Worm (Caenorhabditis elegans): Measurements from ENCODE around the gene oig-8.

Gene oig-8

ce11 chrII:6614500-6614899, 34.4 kb downstream of the oig-8 start:
- TF ChIP-seq nhr-21 (tag; optimal IDR thresholded peaks at IDR 0.05) (no peak), fos-1 (tag; optimal IDR thresholded peaks at IDR 0.05) (peak; percentile 18)

- TF ChIP-seq elt-3 (tag; optimal IDR thresholded peaks at IDR 0.05) (no peak), alr-1 (tag; optimal IDR thresholded peaks at IDR 0.05) (no peak), snpc-4 (tag; optimal IDR thresholded peaks at IDR 0.05) (no peak), nhr-237 (tag; optimal IDR thresholded peaks at IDR 0.05) (no peak), crh-2 (tag; optimal IDR thresholded peaks at IDR 0.05) (peak; percentile 48), Y55F3AM.14 (GFP tag; optimal IDR thresholded peaks at IDR 0.05) (no peak), mbf-1 (tag; optimal IDR thresholded peaks at IDR 0.05) (no peak), blmp-1 (tag; optimal IDR thresholded peaks at IDR 0.05; ENCODE audit: insufficient read depth) (no peak), nhr-129 (tag; optimal IDR thresholded peaks at IDR 0.05) (no peak), mab-5 (tag; optimal IDR thresholded peaks at IDR 0.05) (no peak), C34F6.9 (tag; optimal IDR thresholded peaks at IDR 0.05) (no peak), nhr-6 (tag; optimal IDR thresholded peaks at IDR 0.05) (no peak), zag-1 (tag; optimal IDR thresholded peaks at IDR 0.05) (no peak), sem-4 (tag; optimal IDR thresholded peaks at IDR 0.05) (no peak), aly-2 (tag; optimal IDR thresholded peaks at IDR 0.05) (no peak), unc-62 (GFP tag; optimal IDR thresholded peaks at IDR 0.05) (no peak), fos-1 (tag; optimal IDR thresholded peaks at IDR 0.05) (peak; percentile 87), lsy-2 (tag; optimal IDR thresholded peaks at IDR 0.05) (no peak), sma-9 (GFP tag; optimal IDR thresholded peaks at IDR 0.05) (peak; percentile 22), sma-9 (tag; optimal IDR thresholded peaks at IDR 0.05) (no peak), nhr-12 (tag; optimal IDR thresholded peaks at IDR 0.05) (no peak), ZK546.5 (tag; optimal IDR thresholded peaks at IDR 0.05) (no peak), ztf-4 (tag; optimal IDR thresholded peaks at IDR 0.05) (no peak), F13H6.1 (tag; optimal IDR thresholded peaks at IDR 0.05) (peak; percentile 3), elt-1 (tag; optimal IDR thresholded peaks at IDR 0.05) (no peak), lin-39 (tag; optimal IDR thresholded peaks at IDR 0.05) (no peak), sma-3 (GFP tag; optimal IDR thresholded peaks at IDR 0.05) (no peak), gmeb-1 (tag; optimal IDR thresholded peaks at IDR 0.05) (no peak), ztf-11 (tag; optimal IDR thresholded peaks at IDR 0.05) (no peak), mdl-1 (tag; optimal IDR thresholded peaks at IDR 0.05) (no peak), peb-1 (tag; optimal IDR thresholded peaks at IDR 0.05) (no peak), nhr-11 (tag; optimal IDR thresholded peaks at IDR 0.05) (no peak), unc-55 (GFP tag; optimal IDR thresholded peaks at IDR 0.05) (no peak)
Observed at ce11 chrII:6612544-6612943, 36.4 kb downstream of the oig-8 start.

ce11 chrII:6610262-6610661, 38.7 kb downstream of the oig-8 start:
- TF ChIP-seq nhr-11 (tag; optimal IDR thresholded peaks at IDR 0.05) (no peak), nhr-21 (tag; optimal IDR thresholded peaks at IDR 0.05) (no peak), gmeb-1 (tag; optimal IDR thresholded peaks at IDR 0.05) (no peak), dmd-4 (tag; optimal IDR thresholded peaks at IDR 0.05) (no peak), crh-2 (tag; optimal IDR thresholded peaks at IDR 0.05) (no peak), nhr-25 (tag; optimal IDR thresholded peaks at IDR 0.05) (no peak), mab-5 (tag; optimal IDR thresholded peaks at IDR 0.05) (no peak), unc-39 (tag; optimal IDR thresholded peaks at IDR 0.05) (no peak), unc-55 (GFP tag; optimal IDR thresholded peaks at IDR 0.05) (no peak), Y55F3AM.14 (GFP tag; optimal IDR thresholded peaks at IDR 0.05) (no peak), nhr-6 (tag; optimal IDR thresholded peaks at IDR 0.05) (no peak), mdl-1 (tag; optimal IDR thresholded peaks at IDR 0.05) (no peak), snpc-4 (tag; optimal IDR thresholded peaks at IDR 0.05) (no peak)

ce11 chrII:6609315-6609842, 39.5 kb downstream of the oig-8 start, which contains the start of gene epg-5:
TSS of gene epg-5 (minus strand) at chrII:6609365.
- peak in 1 of 2 experiments; percentile 61 for TF ChIP-seq lsy-2 (tag; optimal IDR thresholded peaks at IDR 0.05)
- peak in 1 of 2 experiments; percentile 19 for TF ChIP-seq mdl-1 (tag; optimal IDR thresholded peaks at IDR 0.05)
- no peak for TF ChIP-seq snpc-4 (tag; optimal IDR thresholded peaks at IDR 0.05)
- TF ChIP-seq unc-39 (tag; optimal IDR thresholded peaks at IDR 0.05): no peak
- TF ChIP-seq C34F6.9 (tag; optimal IDR thresholded peaks at IDR 0.05): peak; percentile 67
- peak; percentile 6 for TF ChIP-seq lin-11 (tag; optimal IDR thresholded peaks at IDR 0.05)
- TF ChIP-seq nhr-129 (tag; optimal IDR thresholded peaks at IDR 0.05): peak; percentile 59
- peak; percentile 47 for TF ChIP-seq fos-1 (tag; optimal IDR thresholded peaks at IDR 0.05)
- TF ChIP-seq zag-1 (tag; optimal IDR thresholded peaks at IDR 0.05): no peak
